Worm (Caenorhabditis elegans): ENCODE measurements around the gene C49C3.9.

DNA sequence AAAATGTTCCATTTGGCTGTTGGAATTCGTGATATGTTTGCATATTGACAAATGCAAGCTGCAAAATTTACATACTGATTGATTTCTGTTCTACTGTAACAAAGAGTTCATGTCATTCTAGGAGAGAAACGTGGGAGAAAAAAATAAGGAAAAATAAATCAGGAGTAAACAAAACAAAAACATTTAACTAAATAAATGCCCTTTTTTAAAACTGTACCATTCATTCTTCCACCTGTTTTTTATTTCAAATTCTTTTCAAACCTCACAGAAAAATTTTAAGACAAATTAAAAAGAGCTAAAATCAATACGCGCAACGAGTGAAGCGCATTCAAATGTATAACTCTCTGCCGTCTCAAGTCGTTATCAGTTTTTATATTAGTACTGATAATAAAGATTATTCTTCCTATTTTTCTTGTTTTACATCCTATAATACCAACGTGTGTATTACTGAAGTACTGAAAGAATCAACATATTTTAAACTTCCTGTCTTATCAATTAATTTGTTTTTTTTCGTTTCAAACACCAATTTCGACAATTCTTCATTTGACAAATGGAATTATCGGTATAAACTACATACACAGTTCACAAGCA lies 3.1 kb downstream of the C49C3.9 start, which contains the start of gene C49C3.10:
- TF ChIP-seq nhr-76 (tag; optimal IDR thresholded peaks at IDR 0.05) = no peak
- TF ChIP-seq unc-120 (tag; optimal IDR thresholded peaks at IDR 0.05; ENCODE audit: poor library complexity, severe bottlenecking) = no peak

All from whole organism, mixed stage, embryonic.